Fruit fly (Drosophila melanogaster) whole organism: Measurements from ENCODE around the gene unc-119.

ENCODE experiments used
- CG8478 ChIP-seq: fragments of >200 bp; optimal IDR thresholded peaks from 2 replicates; lab custom pipeline; 2018; ENCODE audit warnings: inconsistent platforms
- Dll ChIP-seq: fragments of >200 bp; optimal IDR thresholded peaks from 2 replicates; lab custom pipeline; 2017
- EcR ChIP-seq, 2 experiments: fragments of >200 bp; optimal IDR thresholded peaks; 2 replicates each; lab custom pipeline; 2017; ENCODE audit warnings: missing biosample characterization in 2 of 2, missing genetic modification characterization in 2 of 2, missing genetic modification reagents in 2 of 2
- pan ChIP-seq: fragments of >200 bp; optimal IDR thresholded peaks from 2 replicates; lab custom pipeline; 2017
- psq ChIP-seq: fragments of >200 bp; optimal IDR thresholded peaks from 2 replicates; lab custom pipeline; 2017
- usp ChIP-seq: fragments of >200 bp; optimal IDR thresholded peaks from 2 replicates; lab custom pipeline; 2017; ENCODE audit warnings: missing biosample characterization, missing genetic modification characterization, mixed read lengths

- TF ChIP-seq CG8478 (lab: Kevin White, UChicago) (no peak), psq (lab: Kevin White, UChicago) (no peak), usp (GFP tag; lab: Kevin White, UChicago) (no peak), pan (lab: Kevin White, UChicago) (no peak), Dll (lab: Kevin White, UChicago) (no peak), EcR (GFP tag; optimal IDR thresholded peaks at IDR 0.05; lab: Kevin White, UChicago) (no peak)
These were observed 6.1 kb downstream of the unc-119 start for dm6 chrX:7284964-7285363.
